Fruit fly (Drosophila melanogaster): Measurements from ENCODE around the gene CG42264.

The CG42264 gene

dm6 chrX:5754837-5755828, 21.3 kb downstream of the CG42264 start, which contains the start of the genes lin-52 and CG15771 (continued):
- peak; percentile 85 for TF ChIP-seq Doc2 (GFP tag; IDR thresholded peaks at IDR 0.05)
- TF ChIP-seq h (optimal IDR thresholded peaks at IDR 0.05): no peak
- peak; percentile 92 for TF ChIP-seq scrt (GFP tag; optimal IDR thresholded peaks at IDR 0.05)
- peak; percentile 91 for TF ChIP-seq Med (GFP tag)
- peak; percentile 95 for TF ChIP-seq Optix (GFP tag; IDR thresholded peaks at IDR 0.05)
- peak; percentile 88 for TF ChIP-seq CG5180 (GFP tag; optimal IDR thresholded peaks at IDR 0.05)
- TF ChIP-seq CG7372 (GFP tag; IDR thresholded peaks at IDR 0.05): peak; percentile 94
- peak; percentile 65 to 96 for TF ChIP-seq Hr51 (GFP tag; optimal IDR thresholded peaks at IDR 0.05)
- TF ChIP-seq CG9609 (GFP tag; optimal IDR thresholded peaks at IDR 0.05): peak; percentile 2
- TF ChIP-seq CG13624 (GFP tag; optimal IDR thresholded peaks at IDR 0.05): peak; percentile 78
- peak; percentile 91 for TF ChIP-seq schlank (tag; optimal IDR thresholded peaks at IDR 0.05)
- TF ChIP-seq CG17359 (tag; optimal IDR thresholded peaks at IDR 0.05): peak; percentile 93
- TF ChIP-seq CG1024 (GFP tag; IDR thresholded peaks at IDR 0.05): peak; percentile 78
- TF ChIP-seq Trl (optimal IDR thresholded peaks at IDR 0.05): peak; percentile 61 to 81
- TF ChIP-seq Trl (GFP tag; optimal IDR thresholded peaks at IDR 0.05): peak; percentile 27
- TF ChIP-seq TFAM (GFP tag; optimal IDR thresholded peaks at IDR 0.05): peak; percentile 49
- TF ChIP-seq CG14441 (GFP tag; IDR thresholded peaks at IDR 0.05): peak; percentile 94
- peak; percentile 93 for TF ChIP-seq HLH3B (GFP tag; IDR thresholded peaks at IDR 0.05)
- peak; percentile 95 for TF ChIP-seq gcm (GFP tag; optimal IDR thresholded peaks at IDR 0.05)
- peak; percentile 94 for TF ChIP-seq E2f1 (GFP tag; IDR thresholded peaks at IDR 0.05)
- peak; percentile 93 for TF ChIP-seq CG2199 (GFP tag; IDR thresholded peaks at IDR 0.05)
- peak; percentile 70 for TF ChIP-seq Dip3 (GFP tag; optimal IDR thresholded peaks at IDR 0.05)
- peak; percentile 82 for TF ChIP-seq trh (GFP tag; optimal IDR thresholded peaks at IDR 0.05)
- peak; percentile 97 for TF ChIP-seq dmrt99B (tag; optimal IDR thresholded peaks at IDR 0.05)
- TF ChIP-seq Oli (tag; optimal IDR thresholded peaks at IDR 0.05): peak; percentile 97
- peak; percentile 67 for TF ChIP-seq unc-4 (GFP tag; IDR thresholded peaks at IDR 0.05; ENCODE audit: partially characterized antibody)
- peak; percentile 79 for TF ChIP-seq toy (GFP tag; IDR thresholded peaks at IDR 0.05)
- peak; percentile 87; the same call in 1 of the 2 replicates for TF ChIP-seq NFAT (GFP tag; IDR thresholded peaks at IDR 0.05)
- TF ChIP-seq aop (GFP tag; IDR thresholded peaks at IDR 0.05): peak; percentile 29
- peak; percentile 93 for TF ChIP-seq Ada2b (GFP tag; IDR thresholded peaks at IDR 0.05)
- peak; percentile 97 for TF ChIP-seq sisA (GFP tag; IDR thresholded peaks at IDR 0.05)
- peak; percentile 93 for TF ChIP-seq CG15011 (GFP tag; optimal IDR thresholded peaks at IDR 0.05)
- TF ChIP-seq hb (GFP tag; IDR thresholded peaks at IDR 0.05; ENCODE audit: partially characterized antibody): no peak
- TF ChIP-seq CG4707 (GFP tag; optimal IDR thresholded peaks at IDR 0.05): peak; percentile 86
- peak; percentile 68; the same call in 1 of the 2 replicates for TF ChIP-seq Lim3 (GFP tag; IDR thresholded peaks at IDR 0.05)
- TF ChIP-seq bcd (GFP tag; optimal IDR thresholded peaks at IDR 0.05): peak; percentile 95
- peak; percentile 83 for TF ChIP-seq CG5245 (GFP tag; optimal IDR thresholded peaks at IDR 0.05)
- TF ChIP-seq Lhr (GFP tag; optimal IDR thresholded peaks at IDR 0.05): peak; percentile 73
- TF ChIP-seq CG2116 (GFP tag; optimal IDR thresholded peaks at IDR 0.05): peak; percentile 67
- TF ChIP-seq CG11695 (GFP tag; IDR thresholded peaks at IDR 0.05): peak; percentile 97
- peak; percentile 91 for TF ChIP-seq rib (GFP tag; IDR thresholded peaks at IDR 0.05)
- peak; percentile 79 for TF ChIP-seq CG18011 (GFP tag; optimal IDR thresholded peaks at IDR 0.05)
- peak; percentile 87 for TF ChIP-seq tup (GFP tag; optimal IDR thresholded peaks at IDR 0.05)
- peak; percentile 90 for TF ChIP-seq CG30431 (GFP tag; optimal IDR thresholded peaks at IDR 0.05)
- peak; percentile 92 for TF ChIP-seq ase (GFP tag; IDR thresholded peaks at IDR 0.05)
- peak; percentile 52 for TF ChIP-seq disco-r (GFP tag; optimal IDR thresholded peaks at IDR 0.05)
- TF ChIP-seq CG2678 (tag; optimal IDR thresholded peaks at IDR 0.05): peak; percentile 98
- TF ChIP-seq CG18262 (tag; optimal IDR thresholded peaks at IDR 0.05): peak; percentile 94
- TF ChIP-seq CG6813 (GFP tag; optimal IDR thresholded peaks at IDR 0.05): peak; percentile 94
